Fruit fly (Drosophila melanogaster) whole organism, embryonic: ENCODE data around the gene Mgat4a.

ENCODE experiments used
- BtbVII ChIP-seq: fragments of 200-800 bp; sonication (Bioruptor generic); optimal IDR thresholded peaks from 3 replicates; lab custom pipeline; 2017; ENCODE audit warnings: missing biosample characterization, mild to moderate bottlenecking, missing genetic modification characterization
- CG12744 ChIP-seq: fragments of 200-800 bp; sonication (Bioruptor generic); optimal IDR thresholded peaks from 2 replicates; lab custom pipeline; 2016; ENCODE audit warnings: missing biosample characterization, missing genetic modification characterization
- CG13624 ChIP-seq: fragments of 200-800 bp; sonication (Bioruptor generic); optimal IDR thresholded peaks from 2 replicates; lab custom pipeline; 2016; ENCODE audit warnings: missing biosample characterization, missing genetic modification characterization
- CG1529 ChIP-seq: fragments of 200-800 bp; sonication (Bioruptor generic); optimal IDR thresholded peaks from 3 replicates; lab custom pipeline; 2018; ENCODE audit warnings: missing biosample characterization, missing genetic modification characterization
- CG15696 ChIP-seq: fragments of 200-800 bp; sonication (Bioruptor generic); optimal IDR thresholded peaks from 2 replicates; lab custom pipeline; 2019; ENCODE audit warnings: missing biosample characterization, mild to moderate bottlenecking, missing genetic modification characterization, moderate library complexity
- CG1602 ChIP-seq: fragments of 200-800 bp; sonication (Bioruptor generic); optimal IDR thresholded peaks from 3 replicates; lab custom pipeline; 2016; ENCODE audit warnings: missing biosample characterization, missing genetic modification characterization
- CG17912 ChIP-seq: fragments of 200-800 bp; sonication (Bioruptor generic); optimal IDR thresholded peaks from 2 replicates; lab custom pipeline; 2018; ENCODE audit warnings: missing biosample characterization, mild to moderate bottlenecking, missing genetic modification characterization
- CG1792 ChIP-seq: fragments of 200-800 bp; sonication (Bioruptor generic); optimal IDR thresholded peaks from 2 replicates; lab custom pipeline; 2016; ENCODE audit warnings: missing biosample characterization, missing genetic modification characterization
- CG18476 ChIP-seq: fragments of 200-800 bp; sonication (Bioruptor generic); optimal IDR thresholded peaks from 2 replicates; lab custom pipeline; 2016; ENCODE audit warnings: missing biosample characterization, mild to moderate bottlenecking, missing genetic modification characterization
- CG18619 ChIP-seq: fragments of 200-800 bp; sonication (Bioruptor generic); optimal IDR thresholded peaks from 3 replicates; lab custom pipeline; 2017; ENCODE audit warnings: missing biosample characterization, mild to moderate bottlenecking, missing genetic modification characterization
- CG3281 ChIP-seq: fragments of 200-800 bp; sonication (Bioruptor generic); optimal IDR thresholded peaks from 3 replicates; lab custom pipeline; 2017; ENCODE audit warnings: missing biosample characterization, mild to moderate bottlenecking, missing genetic modification characterization
- CG34376 ChIP-seq: fragments of 200-800 bp; sonication (Bioruptor generic); optimal IDR thresholded peaks from 2 replicates; lab custom pipeline; 2018; ENCODE audit warnings: missing biosample characterization, mild to moderate bottlenecking, missing genetic modification characterization
- CG4404 ChIP-seq: fragments of 200-800 bp; sonication (Bioruptor generic); IDR thresholded peaks from 2 replicates; pipeline ENCODE4 v1.3.6; 2022; ENCODE audit warnings: missing biosample characterization, missing genetic modification characterization
- CG6791 ChIP-seq: fragments of 200-800 bp; sonication (Bioruptor generic); IDR thresholded peaks from 3 replicates; pipeline ENCODE4 v1.3.6; 2022; ENCODE audit warnings: missing biosample characterization, missing genetic modification characterization; ENCODE audit not compliant: partially characterized antibody
- CG7556 ChIP-seq: fragments of 200-800 bp; sonication (Bioruptor generic); optimal IDR thresholded peaks from 2 replicates; lab custom pipeline; 2017; ENCODE audit warnings: missing biosample characterization, mild to moderate bottlenecking, missing genetic modification characterization
- CG7928 ChIP-seq: fragments of 200-800 bp; sonication (Bioruptor generic); optimal IDR thresholded peaks from 2 replicates; lab custom pipeline; 2017; ENCODE audit warnings: missing biosample characterization, mild to moderate bottlenecking, missing genetic modification characterization
- CG8478 ChIP-seq: fragments of >200 bp; optimal IDR thresholded peaks from 2 replicates; lab custom pipeline; 2018
- CG9817 ChIP-seq: fragments of 200-800 bp; sonication (Bioruptor generic); optimal IDR thresholded peaks from 2 replicates; lab custom pipeline; 2018; ENCODE audit warnings: missing biosample characterization, mild to moderate bottlenecking, missing genetic modification characterization, moderate library complexity
- CG9876 ChIP-seq: fragments of 200-800 bp; sonication (Bioruptor generic); optimal IDR thresholded peaks from 2 replicates; lab custom pipeline; 2016; ENCODE audit warnings: missing biosample characterization, missing genetic modification characterization
- CHES-1-like ChIP-seq: fragments of 200-800 bp; sonication (Bioruptor generic); optimal IDR thresholded peaks from 2 replicates; lab custom pipeline; 2016; ENCODE audit warnings: missing biosample characterization, missing genetic modification characterization
- D19B ChIP-seq: fragments of 200-800 bp; sonication (Bioruptor generic); optimal IDR thresholded peaks from 2 replicates; lab custom pipeline; 2017; ENCODE audit warnings: missing biosample characterization, mild to moderate bottlenecking, missing genetic modification characterization
- Deaf1 ChIP-seq: fragments of 200-800 bp; optimal IDR thresholded peaks from 3 replicates; lab custom pipeline; 2019; ENCODE audit warnings: missing biosample characterization, mild to moderate bottlenecking, missing genetic modification characterization, moderate library complexity
- Dip3 ChIP-seq: fragments of 200-800 bp; sonication (Bioruptor generic); optimal IDR thresholded peaks from 3 replicates; lab custom pipeline; 2016; ENCODE audit warnings: missing biosample characterization, missing genetic modification characterization
- GATAe ChIP-seq: fragments of 200-800 bp; sonication (Bioruptor generic); conservative IDR thresholded peaks from 2 replicates; pipeline ENCODE4 v1.3.6; 2022; ENCODE audit warnings: missing biosample characterization, missing genetic modification characterization
- HLH4C ChIP-seq: fragments of 200-800 bp; sonication (Bioruptor generic); IDR thresholded peaks from 3 replicates; pipeline ENCODE4 v1.3.6; 2022; ENCODE audit warnings: missing biosample characterization, missing genetic modification characterization; ENCODE audit not compliant: partially characterized antibody
- Mes4 ChIP-seq: fragments of 200-800 bp; sonication (Bioruptor generic); optimal IDR thresholded peaks from 2 replicates; lab custom pipeline; 2016; ENCODE audit warnings: missing biosample characterization, missing genetic modification characterization
- Poxn ChIP-seq: fragments of 200-800 bp; sonication (Bioruptor generic); IDR thresholded peaks from 2 replicates; pipeline ENCODE4 v1.3.6; 2022; ENCODE audit warnings: missing biosample characterization, missing genetic modification characterization
- Sox100B ChIP-seq: fragments of 200-800 bp; sonication (Bioruptor generic); optimal IDR thresholded peaks from 3 replicates; lab custom pipeline; 2018; ENCODE audit warnings: missing biosample characterization, mild to moderate bottlenecking, missing genetic modification characterization
- Taf1 ChIP-seq: fragments of 200-800 bp; sonication (Bioruptor generic); IDR thresholded peaks from 2 replicates; pipeline ENCODE4 v1.3.6; 2022; ENCODE audit warnings: missing biosample characterization, missing genetic modification characterization
- ab ChIP-seq: fragments of 200-800 bp; sonication (Bioruptor generic); optimal IDR thresholded peaks from 2 replicates; lab custom pipeline; 2016; ENCODE audit warnings: missing biosample characterization, missing genetic modification characterization
- ato ChIP-seq: fragments of 200-800 bp; sonication (Bioruptor generic); IDR thresholded peaks from 2 replicates; pipeline ENCODE4 v1.3.6; 2022; ENCODE audit warnings: missing biosample characterization, missing genetic modification characterization; ENCODE audit not compliant: partially characterized antibody
- cad ChIP-seq: fragments of >200 bp; optimal IDR thresholded peaks from 2 replicates; lab custom pipeline; 2017; ENCODE audit warnings: missing biosample characterization, missing genetic modification characterization
- croc ChIP-seq: fragments of 200-800 bp; sonication (Bioruptor generic); conservative IDR thresholded peaks from 3 replicates; pipeline ENCODE4 v1.3.6; 2022; ENCODE audit warnings: missing biosample characterization, missing genetic modification characterization
- exex ChIP-seq: fragments of 200-800 bp; sonication (Bioruptor generic); optimal IDR thresholded peaks from 4 replicates; lab custom pipeline; 2018; ENCODE audit warnings: missing biosample characterization, mild to moderate bottlenecking, missing genetic modification characterization, moderate library complexity
- fd64A ChIP-seq: fragments of 200-800 bp; sonication (Bioruptor generic); optimal IDR thresholded peaks from 3 replicates; lab custom pipeline; 2018; ENCODE audit warnings: missing biosample characterization, mild to moderate bottlenecking, missing genetic modification characterization
- ftz-f1 ChIP-seq: fragments of 200-800 bp; sonication (Bioruptor generic); optimal IDR thresholded peaks from 2 replicates; lab custom pipeline; 2016; ENCODE audit warnings: missing biosample characterization, missing genetic modification characterization
- kah ChIP-seq: fragments of 200-800 bp; sonication (Bioruptor generic); optimal IDR thresholded peaks from 2 replicates; lab custom pipeline; 2018; ENCODE audit warnings: missing biosample characterization, mild to moderate bottlenecking, missing genetic modification characterization
- kni ChIP-seq: fragments of 200-800 bp; sonication (Bioruptor generic); optimal IDR thresholded peaks from 3 replicates; lab custom pipeline; 2017; ENCODE audit warnings: mild to moderate bottlenecking, missing biosample characterization, missing genetic modification reagents, missing genetic modification characterization
- lilli ChIP-seq: fragments of 200-800 bp; sonication (Bioruptor generic); optimal IDR thresholded peaks from 3 replicates; lab custom pipeline; 2016; ENCODE audit warnings: missing biosample characterization, missing genetic modification characterization
- nerfin-1 ChIP-seq: fragments of 200-800 bp; sonication (Bioruptor generic); optimal IDR thresholded peaks from 3 replicates; lab custom pipeline; 2019; ENCODE audit warnings: missing biosample characterization, mild to moderate bottlenecking, missing genetic modification characterization, moderate library complexity
- oc ChIP-seq: fragments of 200-800 bp; sonication (Bioruptor generic); optimal IDR thresholded peaks from 2 replicates; lab custom pipeline; 2018; ENCODE audit warnings: missing biosample characterization, mild to moderate bottlenecking, missing genetic modification characterization, moderate library complexity
- otp ChIP-seq: fragments of 200-800 bp; sonication (Bioruptor generic); IDR thresholded peaks from 3 replicates; pipeline ENCODE4, ENCODE4 v1.3.6; 2022; ENCODE audit warnings: missing biosample characterization, missing genetic modification characterization
- psq ChIP-seq: fragments of 200-800 bp; sonication (Bioruptor generic); optimal IDR thresholded peaks from 2 replicates; lab custom pipeline; 2017; ENCODE audit warnings: missing biosample characterization, missing genetic modification characterization
- ro ChIP-seq: fragments of 200-800 bp; sonication (Bioruptor generic); IDR thresholded peaks from 2 replicates; pipeline ENCODE4 v1.3.6; 2022; ENCODE audit warnings: missing biosample characterization, missing genetic modification characterization
- run ChIP-seq: fragments of 200-800 bp; sonication (Bioruptor generic); optimal IDR thresholded peaks from 3 replicates; lab custom pipeline; 2018; ENCODE audit warnings: missing biosample characterization, mild to moderate bottlenecking, missing genetic modification characterization
- sima ChIP-seq: fragments of 200-800 bp; sonication (Bioruptor generic); optimal IDR thresholded peaks from 2 replicates; lab custom pipeline; 2016; ENCODE audit warnings: missing biosample characterization, missing genetic modification characterization
- sr ChIP-seq: fragments of 200-800 bp; sonication (Bioruptor generic); IDR thresholded peaks from 3 replicates; pipeline ENCODE4 v1.3.6; 2022; ENCODE audit warnings: missing biosample characterization, missing genetic modification characterization
- tgo ChIP-seq: fragments of 200-800 bp; sonication (Bioruptor generic); IDR thresholded peaks from 3 replicates; pipeline ENCODE4 v1.3.6; 2022; ENCODE audit warnings: missing biosample characterization, missing genetic modification characterization
- wor ChIP-seq: fragments of 200-800 bp; sonication (Bioruptor generic); IDR thresholded peaks from 2 replicates; pipeline ENCODE4 v1.3.6; 2022; ENCODE audit warnings: missing biosample characterization, missing genetic modification characterization
- zf30C ChIP-seq: fragments of 200-800 bp; sonication (Bioruptor generic); optimal IDR thresholded peaks from 3 replicates; lab custom pipeline; 2018; ENCODE audit warnings: missing biosample characterization, mild to moderate bottlenecking, missing genetic modification characterization

Gene Mgat4a

dm6 chr3L:14759097-14759795 lies 2.6 kb upstream of the Mgat4a start (continued):
- TF ChIP-seq GATAe (GFP tag; lab: Robert Waterston, UW) (peak; percentile 99), sima (peak; percentile 97), CG3281 (GFP tag; lab: Kevin White, UChicago) (peak; percentile 100), Mes4 (peak; percentile 97), ftz-f1 (GFP tag; lab: Kevin White, UChicago) (peak; percentile 92), lilli (GFP tag; lab: Kevin White, UChicago) (peak; percentile 100), CG4404 (GFP tag; lab: Robert Waterston, UW) (peak; percentile 100), otp (GFP tag; lab: Robert Waterston, UW) (peak; percentile 99), Deaf1 (peak; percentile 94), zf30C (GFP tag; lab: Kevin White, UChicago) (peak; percentile 69), HLH4C (no peak), CG7556 (GFP tag; lab: Kevin White, UChicago) (peak; percentile 100), psq (GFP tag; lab: Kevin White, UChicago) (peak; percentile 98), Sox100B (GFP tag; lab: Kevin White, UChicago) (peak; percentile 100), CG9817 (peak; percentile 100), oc (tag; lab: Kevin White, UChicago) (peak; percentile 100), CG18619 (peak; percentile 100), CG1529 (GFP tag; lab: Kevin White, UChicago) (peak; percentile 100), Poxn (GFP tag; lab: Robert Waterston, UW) (peak; percentile 99), wor (GFP tag; lab: Robert Waterston, UW) (peak; percentile 100), kni (GFP tag; lab: Kevin White, UChicago) (peak; percentile 98), CG1792 (GFP tag; lab: Kevin White, UChicago) (peak; percentile 98), Dip3 (peak; percentile 99), CG9876 (GFP tag; lab: Kevin White, UChicago) (peak; percentile 98), CG13624 (GFP tag; lab: Kevin White, UChicago) (peak; percentile 99), Taf1 (peak; percentile 100), run (peak; percentile 100), ab (peak; percentile 96), CG15696 (tag; lab: Kevin White, UChicago) (peak; percentile 100), CG8478 (lab: Kevin White, UChicago) (no peak), tgo (peak; percentile 100), CG18476 (GFP tag; lab: Kevin White, UChicago) (peak; percentile 99), BtbVII (peak; percentile 100), exex (tag; lab: Kevin White, UChicago) (peak; percentile 99), ato (0 out of 2 replicates have a peak, but pooled peaks have one; percentile 42), sr (peak; percentile 96), CG17912 (peak; percentile 98), fd64A (peak; percentile 98), CG34376 (peak; percentile 100), ro (peak; percentile 98), CG1602 (peak; percentile 99), cad (no peak), croc (GFP tag; lab: Robert Waterston, UW) (peak; percentile 99), CHES-1-like (GFP tag; lab: Kevin White, UChicago) (peak; percentile 99), CG6791 (GFP tag; lab: Robert Waterston, UW) (peak; percentile 61; the same call in 2 of the 3 replicates), D19B (GFP tag; lab: Kevin White, UChicago) (peak; percentile 99), CG12744 (peak; percentile 99), nerfin-1 (tag; lab: Kevin White, UChicago) (peak; percentile 99), kah (peak; percentile 99), CG7928 (GFP tag; lab: Kevin White, UChicago) (peak; percentile 90)
